Fruit fly (Drosophila melanogaster) whole organism, embryonic: ENCODE results near the gene Arp8.

Experiments
- BtbVII ChIP-seq: fragments of 200-800 bp; sonication (Bioruptor generic); optimal IDR thresholded peaks from 3 replicates; lab custom pipeline; 2017; ENCODE audit warnings: missing biosample characterization, mild to moderate bottlenecking, missing genetic modification characterization
- CG12391 ChIP-seq: fragments of 200-800 bp; sonication (Bioruptor generic); optimal IDR thresholded peaks from 3 replicates; lab custom pipeline; 2018; ENCODE audit warnings: missing biosample characterization, mild to moderate bottlenecking, missing genetic modification characterization, moderate library complexity
- CG12769 ChIP-seq: fragments of 200-800 bp; sonication (Bioruptor generic); optimal IDR thresholded peaks from 2 replicates; lab custom pipeline; 2019; ENCODE audit warnings: missing biosample characterization, mild to moderate bottlenecking, missing genetic modification characterization, moderate library complexity
- CG15479 ChIP-seq: fragments of 200-800 bp; sonication (Bioruptor generic); optimal IDR thresholded peaks from 3 replicates; lab custom pipeline; 2019; ENCODE audit warnings: missing biosample characterization, mild to moderate bottlenecking, missing genetic modification characterization, moderate library complexity
- CG15601 ChIP-seq: fragments of 200-800 bp; sonication (Bioruptor generic); optimal IDR thresholded peaks from 3 replicates; lab custom pipeline; 2019; ENCODE audit warnings: missing biosample characterization, mild to moderate bottlenecking, missing genetic modification characterization, moderate library complexity
- CG16813 ChIP-seq: fragments of 200-800 bp; sonication (Bioruptor generic); IDR thresholded peaks from 3 replicates; pipeline ENCODE4 v1.3.6; 2022; ENCODE audit warnings: missing biosample characterization, missing genetic modification characterization; ENCODE audit not compliant: partially characterized antibody
- CG17186 ChIP-seq: fragments of 200-800 bp; sonication (Bioruptor generic); optimal IDR thresholded peaks from 3 replicates; lab custom pipeline; 2017; ENCODE audit warnings: missing biosample characterization, missing genetic modification reagents, missing genetic modification characterization
- CG2202 ChIP-seq: fragments of 200-800 bp; sonication (Bioruptor generic); optimal IDR thresholded peaks from 2 replicates; lab custom pipeline; 2018; ENCODE audit warnings: missing biosample characterization, mild to moderate bottlenecking, missing genetic modification characterization
- CG3065 ChIP-seq: fragments of 200-800 bp; sonication (Bioruptor generic); optimal IDR thresholded peaks from 2 replicates; lab custom pipeline; 2016; ENCODE audit warnings: missing biosample characterization, missing genetic modification characterization
- CG34224 ChIP-seq: fragments of 200-800 bp; sonication (Bioruptor generic); IDR thresholded peaks from 3 replicates; pipeline ENCODE4 v1.3.6; 2022; ENCODE audit warnings: missing biosample characterization, missing genetic modification characterization; ENCODE audit not compliant: partially characterized antibody
- CG42726 ChIP-seq: fragments of 200-800 bp; sonication (Bioruptor generic); IDR thresholded peaks from 2 replicates; pipeline ENCODE4 v1.3.6; 2022; ENCODE audit warnings: missing biosample characterization, missing genetic modification characterization; ENCODE audit not compliant: partially characterized antibody
- CG4404 ChIP-seq: fragments of 200-800 bp; sonication (Bioruptor generic); IDR thresholded peaks from 2 replicates; pipeline ENCODE4 v1.3.6; 2022; ENCODE audit warnings: missing biosample characterization, missing genetic modification characterization
- CG6854 ChIP-seq: fragments of 200-800 bp; sonication (Bioruptor generic); optimal IDR thresholded peaks from 3 replicates; lab custom pipeline; 2017; ENCODE audit warnings: missing biosample characterization, mild to moderate bottlenecking, missing genetic modification characterization
- CG8765 ChIP-seq: fragments of 200-800 bp; sonication (Bioruptor generic); IDR thresholded peaks from 2 replicates; pipeline ENCODE4 v1.3.6; 2022; ENCODE audit warnings: missing biosample characterization, missing genetic modification characterization
- CG8944 ChIP-seq: fragments of 200-800 bp; sonication (Bioruptor generic); optimal IDR thresholded peaks from 3 replicates; lab custom pipeline; 2016; ENCODE audit warnings: missing biosample characterization, missing genetic modification characterization
- CHES-1-like ChIP-seq: fragments of 200-800 bp; sonication (Bioruptor generic); optimal IDR thresholded peaks from 2 replicates; lab custom pipeline; 2016; ENCODE audit warnings: missing biosample characterization, missing genetic modification characterization
- Chrac-16 ChIP-seq: fragments of 200-800 bp; sonication (Bioruptor generic); optimal IDR thresholded peaks from 3 replicates; lab custom pipeline; 2016; ENCODE audit warnings: missing biosample characterization, missing genetic modification characterization
- Elba2 ChIP-seq: fragments of 200-800 bp; sonication (Bioruptor generic); optimal IDR thresholded peaks from 3 replicates; lab custom pipeline; 2016; ENCODE audit warnings: missing biosample characterization, missing genetic modification characterization
- Fer2 ChIP-seq: fragments of 200-800 bp; sonication (Bioruptor generic); optimal IDR thresholded peaks from 2 replicates; lab custom pipeline; 2018; ENCODE audit warnings: missing biosample characterization, mild to moderate bottlenecking, missing genetic modification characterization, moderate library complexity
- Hr39 ChIP-seq: fragments of >200 bp; optimal IDR thresholded peaks from 2 replicates; lab custom pipeline; 2017
- Oaz ChIP-seq: fragments of 200-800 bp; sonication (Bioruptor generic); IDR thresholded peaks from 2 replicates; pipeline ENCODE4 v1.3.6; 2022; ENCODE audit warnings: missing biosample characterization, missing genetic modification characterization
- Sry-δ ChIP-seq: fragments of 200-800 bp; sonication (Bioruptor generic); optimal IDR thresholded peaks from 2 replicates; lab custom pipeline; 2016; ENCODE audit warnings: missing biosample characterization, missing genetic modification characterization
- Tbp ChIP-seq: fragments of >200 bp; optimal IDR thresholded peaks from 2 replicates; lab custom pipeline; 2018; ENCODE audit warnings: missing biosample characterization, missing genetic modification characterization
- Usf ChIP-seq: fragments of 200-800 bp; sonication (Bioruptor generic); optimal IDR thresholded peaks from 2 replicates; lab custom pipeline; 2017; ENCODE audit warnings: missing genotype, missing biosample characterization, missing genetic modification characterization
- Xbp1 ChIP-seq: fragments of 200-800 bp; sonication (Bioruptor generic); optimal IDR thresholded peaks from 3 replicates; lab custom pipeline; 2016; ENCODE audit warnings: missing biosample characterization, mild to moderate bottlenecking, missing genetic modification characterization
- ac ChIP-seq: fragments of 200-800 bp; sonication (Bioruptor generic); optimal IDR thresholded peaks from 3 replicates; lab custom pipeline; 2017; ENCODE audit warnings: missing biosample characterization, mild to moderate bottlenecking, missing genetic modification characterization
- ap ChIP-seq: fragments of 200-800 bp; sonication (Bioruptor generic); IDR thresholded peaks from 2 replicates; pipeline ENCODE4 v1.3.6; 2022; ENCODE audit warnings: missing biosample characterization, missing genetic modification characterization
- bigmax ChIP-seq: fragments of 200-800 bp; sonication (Bioruptor generic); optimal IDR thresholded peaks from 2 replicates; lab custom pipeline; 2018; ENCODE audit warnings: missing biosample characterization, mild to moderate bottlenecking, missing genetic modification characterization
- cad ChIP-seq: fragments of >200 bp; optimal IDR thresholded peaks from 2 replicates; lab custom pipeline; 2017; ENCODE audit warnings: missing biosample characterization, missing genetic modification characterization
- caup ChIP-seq: fragments of 200-800 bp; sonication (Bioruptor generic); optimal IDR thresholded peaks from 3 replicates; lab custom pipeline; 2017; ENCODE audit warnings: missing biosample characterization, mild to moderate bottlenecking, missing genetic modification characterization, moderate library complexity; ENCODE audit not compliant: severe bottlenecking
- chinmo ChIP-seq: fragments of 200-800 bp; sonication (Bioruptor generic); IDR thresholded peaks from 4 replicates; pipeline ENCODE4 v1.3.6; 2022; ENCODE audit warnings: missing biosample characterization, missing genetic modification characterization; ENCODE audit not compliant: partially characterized antibody
- corto ChIP-seq: fragments of 200-800 bp; sonication (Bioruptor generic); optimal IDR thresholded peaks from 2 replicates; lab custom pipeline; 2016; ENCODE audit warnings: missing biosample characterization, mild to moderate bottlenecking, missing genetic modification characterization, moderate library complexity
- croc ChIP-seq: fragments of 200-800 bp; sonication (Bioruptor generic); conservative IDR thresholded peaks from 3 replicates; pipeline ENCODE4 v1.3.6; 2022; ENCODE audit warnings: missing biosample characterization, missing genetic modification characterization
- crp ChIP-seq, 2 experiments: fragments of 200-800 bp; sonication (Bioruptor generic); optimal IDR thresholded peaks; 2 replicates in 1 of 2; 3 replicates in 1 of 2; lab custom pipeline; 2017; ENCODE audit warnings: missing biosample characterization in 2 of 2, missing genetic modification characterization in 2 of 2, mild to moderate bottlenecking in 1 of 2, moderate library complexity in 1 of 2
- danr ChIP-seq: fragments of 200-800 bp; sonication (Bioruptor generic); IDR thresholded peaks from 2 replicates; pipeline ENCODE4 v1.3.6; 2022; ENCODE audit warnings: missing biosample characterization, missing genetic modification characterization
- eve ChIP-seq, 2 experiments: fragments of >200 bp; optimal IDR thresholded peaks; 2 replicates each; lab custom pipeline; 2017; ENCODE audit warnings: missing biosample characterization in 2 of 2, missing genetic modification characterization in 2 of 2
- gcm2 ChIP-seq: fragments of 200-800 bp; sonication (Bioruptor generic); optimal IDR thresholded peaks from 2 replicates; lab custom pipeline; 2016; ENCODE audit warnings: missing biosample characterization, missing genetic modification characterization
- gsb-n ChIP-seq: fragments of 200-800 bp; sonication (Bioruptor generic); optimal IDR thresholded peaks from 3 replicates; lab custom pipeline; 2018; ENCODE audit warnings: missing biosample characterization, mild to moderate bottlenecking, missing genetic modification characterization
- hth ChIP-seq: fragments of >200 bp; optimal IDR thresholded peaks from 2 replicates; lab custom pipeline; 2017; ENCODE audit warnings: inconsistent platforms
- insv ChIP-seq, 2 experiments: fragments of 200-800 bp; sonication (Bioruptor generic); optimal IDR thresholded peaks; 3 replicates each; lab custom pipeline; 2016 to 2018; ENCODE audit warnings: missing biosample characterization in 2 of 2, missing genetic modification characterization in 2 of 2
- lilli ChIP-seq: fragments of 200-800 bp; sonication (Bioruptor generic); optimal IDR thresholded peaks from 3 replicates; lab custom pipeline; 2016; ENCODE audit warnings: missing biosample characterization, missing genetic modification characterization
- ro ChIP-seq: fragments of 200-800 bp; sonication (Bioruptor generic); IDR thresholded peaks from 2 replicates; pipeline ENCODE4 v1.3.6; 2022; ENCODE audit warnings: missing biosample characterization, missing genetic modification characterization
- sens ChIP-seq: fragments of 200-800 bp; sonication (Bioruptor generic); peaks from one replicate; lab custom pipeline; 2016; ENCODE audit warnings: missing biosample characterization, missing genetic modification characterization
- sisA ChIP-seq: fragments of 200-800 bp; sonication (Bioruptor generic); IDR thresholded peaks from 2 replicates; pipeline ENCODE4 v1.3.6; 2022; ENCODE audit warnings: missing biosample characterization, missing genetic modification characterization
- slbo ChIP-seq: fragments of 200-800 bp; sonication (Bioruptor generic); IDR thresholded peaks from 2 replicates; pipeline ENCODE4 v1.3.6; 2022; ENCODE audit warnings: missing biosample characterization, missing genetic modification characterization
- sr ChIP-seq: fragments of 200-800 bp; sonication (Bioruptor generic); IDR thresholded peaks from 3 replicates; pipeline ENCODE4 v1.3.6; 2022; ENCODE audit warnings: missing biosample characterization, missing genetic modification characterization
- stwl ChIP-seq: fragments of 200-800 bp; sonication (Bioruptor generic); optimal IDR thresholded peaks from 3 replicates; lab custom pipeline; 2018; ENCODE audit warnings: missing biosample characterization, mild to moderate bottlenecking, missing genetic modification characterization, moderate library complexity
- vvl ChIP-seq: fragments of 200-800 bp; sonication (Bioruptor generic); IDR thresholded peaks from 2 replicates; pipeline ENCODE4 v1.3.6; 2022; ENCODE audit warnings: missing biosample characterization, missing genetic modification characterization

Arp8 gene

dm6 chrX:17886449-17887207, 26.0 kb upstream of the Arp8 start (continued):
- TF ChIP-seq caup (no peak), insv (GFP tag; optimal IDR thresholded peaks at IDR 0.05; lab: Kevin White, UChicago) (peak in 1 of 2 experiments; percentile 90), CG15601 (tag; lab: Kevin White, UChicago) (peak; percentile 21), slbo (no peak), Chrac-16 (GFP tag; lab: Kevin White, UChicago) (no peak), BtbVII (GFP tag; lab: Kevin White, UChicago) (no peak), crp (GFP tag; optimal IDR thresholded peaks at IDR 0.05; lab: Kevin White, UChicago) (no peak), Sry-δ (GFP tag; lab: Kevin White, UChicago) (no peak), CG16813 (GFP tag; lab: Robert Waterston, UW) (no peak), CG4404 (GFP tag; lab: Robert Waterston, UW) (no peak), Tbp (GFP tag; lab: Kevin White, UChicago) (no peak), CG17186 (peak; percentile 96), CG12769 (tag; lab: Kevin White, UChicago) (peak; percentile 35), Xbp1 (GFP tag; lab: Kevin White, UChicago) (no peak), CG12391 (tag; lab: Kevin White, UChicago) (no peak), CG8944 (GFP tag; lab: Kevin White, UChicago) (no peak), Oaz (GFP tag; lab: Robert Waterston, UW) (no peak), croc (GFP tag; lab: Robert Waterston, UW) (no peak), ap (GFP tag; lab: Robert Waterston, UW) (no peak), gcm2 (no peak), corto (GFP tag; lab: Kevin White, UChicago) (peak; percentile 61)

- TF ChIP-seq eve (GFP tag; optimal IDR thresholded peaks at IDR 0.05; lab: Kevin White, UChicago) (peak in 1 of 2 experiments; percentile 70), CG17186 (peak; percentile 98), bigmax (GFP tag; lab: Kevin White, UChicago) (peak; percentile 95), ac (GFP tag; lab: Kevin White, UChicago) (no peak), CG42726 (GFP tag; lab: Robert Waterston, UW) (no peak), Elba2 (GFP tag; lab: Kevin White, UChicago) (peak; percentile 48), insv (GFP tag; optimal IDR thresholded peaks at IDR 0.05; lab: Kevin White, UChicago) (peak; percentile 78 to 96), cad (GFP tag; lab: Kevin White, UChicago) (peak; percentile 29), Usf (no peak)
- TF ChIP-seq, all 482 proteins: peak for 6
Observed at dm6 chrX:17886107-17886448, 25.5 kb upstream of the Arp8 start.

dm6 chrX:17885295-17885694, 24.7 kb upstream of the Arp8 start:
- TF ChIP-seq sr (no peak), CG15479 (GFP tag; lab: Kevin White, UChicago) (peak; percentile 30), chinmo (GFP tag; lab: Robert Waterston, UW) (0 out of 4 replicates have a peak, but pooled peaks have one; percentile 62), CHES-1-like (no peak), stwl (tag; lab: Kevin White, UChicago) (peak; percentile 20), sisA (GFP tag; lab: Robert Waterston, UW) (no peak), hth (no peak), CG6854 (GFP tag; lab: Kevin White, UChicago) (no peak), danr (GFP tag; lab: Robert Waterston, UW) (no peak), CG34224 (GFP tag; lab: Robert Waterston, UW) (no peak), ro (GFP tag; lab: Robert Waterston, UW) (no peak), cad (GFP tag; lab: Kevin White, UChicago) (no peak), CG8765 (GFP tag; lab: Robert Waterston, UW) (no peak), Fer2 (tag; lab: Kevin White, UChicago) (no peak), lilli (GFP tag; lab: Kevin White, UChicago) (no peak), CG3065 (GFP tag; lab: Kevin White, UChicago) (no peak), CG2202 (tag; lab: Kevin White, UChicago) (no peak), BtbVII (GFP tag; lab: Kevin White, UChicago) (no peak), gsb-n (no peak), Hr39 (lab: Kevin White, UChicago) (no peak), sens (peak; percentile 55), vvl (GFP tag; lab: Robert Waterston, UW) (no peak)
